Fruit fly (Drosophila melanogaster) whole organism, embryonic: ENCODE results near the gene CG44088.

Experiments used
- Blimp-1 ChIP-seq: fragments of 200-800 bp; sonication (Bioruptor generic); optimal IDR thresholded peaks from 3 replicates; lab custom pipeline; 2018; ENCODE audit warnings: missing biosample characterization, missing genetic modification characterization, mild to moderate bottlenecking, moderate library complexity, missing genetic modification reagents
- CG10431 ChIP-seq: fragments of 200-800 bp; sonication (Bioruptor generic); optimal IDR thresholded peaks from 3 replicates; lab custom pipeline; 2018; ENCODE audit warnings: missing biosample characterization, mild to moderate bottlenecking, missing genetic modification characterization
- CG11093 ChIP-seq: fragments of 200-800 bp; sonication (Bioruptor generic); IDR thresholded peaks from 3 replicates; pipeline ENCODE4 v1.3.6; 2022; ENCODE audit warnings: missing biosample characterization, missing genetic modification characterization
- CG12104 ChIP-seq: fragments of 200-800 bp; sonication (Bioruptor generic); optimal IDR thresholded peaks from 3 replicates; lab custom pipeline; 2016; ENCODE audit warnings: missing biosample characterization, missing genetic modification characterization
- CG13424 ChIP-seq: fragments of 200-800 bp; sonication (Bioruptor generic); optimal IDR thresholded peaks from 2 replicates; lab custom pipeline; 2019; ENCODE audit warnings: missing biosample characterization, mild to moderate bottlenecking, missing genetic modification characterization, moderate library complexity
- CG14014 ChIP-seq: fragments of 200-800 bp; sonication (Bioruptor generic); IDR thresholded peaks from 2 replicates; pipeline ENCODE4 v1.3.6; 2022; ENCODE audit warnings: missing biosample characterization, missing genetic modification characterization
- CG14441 ChIP-seq: fragments of 200-800 bp; sonication (Bioruptor generic); IDR thresholded peaks from 2 replicates; pipeline ENCODE4 v1.3.6; 2022; ENCODE audit warnings: missing biosample characterization, missing genetic modification characterization
- CG16815 ChIP-seq: fragments of 200-800 bp; sonication (Bioruptor generic); optimal IDR thresholded peaks from 3 replicates; lab custom pipeline; 2017; ENCODE audit warnings: missing biosample characterization, mild to moderate bottlenecking, missing genetic modification characterization
- CG1792 ChIP-seq: fragments of 200-800 bp; sonication (Bioruptor generic); optimal IDR thresholded peaks from 2 replicates; lab custom pipeline; 2016; ENCODE audit warnings: missing biosample characterization, missing genetic modification characterization
- CG43689 ChIP-seq: fragments of 200-800 bp; sonication (Bioruptor generic); IDR thresholded peaks from 2 replicates; pipeline ENCODE4 v1.3.6; 2022; ENCODE audit warnings: missing biosample characterization, missing genetic modification characterization
- CG5953 ChIP-seq: fragments of 200-800 bp; sonication (Bioruptor generic); IDR thresholded peaks from 2 replicates; pipeline ENCODE4 v1.3.6; 2022; ENCODE audit warnings: missing biosample characterization, missing genetic modification characterization
- CG6683 ChIP-seq: fragments of 200-800 bp; sonication (Bioruptor generic); optimal IDR thresholded peaks from 2 replicates; lab custom pipeline; 2017; ENCODE audit warnings: missing biosample characterization, mild to moderate bottlenecking, missing genetic modification characterization, missing genetic modification reagents
- CG7963 ChIP-seq: fragments of 200-800 bp; sonication (Bioruptor generic); IDR thresholded peaks from 3 replicates; pipeline ENCODE4 v1.3.6; 2022; ENCODE audit warnings: missing biosample characterization, missing genetic modification characterization; ENCODE audit not compliant: partially characterized antibody
- CG7987 ChIP-seq: fragments of 200-800 bp; sonication (Bioruptor generic); optimal IDR thresholded peaks from 2 replicates; lab custom pipeline; 2018; ENCODE audit warnings: missing biosample characterization, mild to moderate bottlenecking, missing genetic modification characterization, moderate library complexity
- CG8281 ChIP-seq: fragments of 200-800 bp; sonication (Bioruptor generic); optimal IDR thresholded peaks from 2 replicates; lab custom pipeline; 2018; ENCODE audit warnings: missing biosample characterization, mild to moderate bottlenecking, missing genetic modification characterization, moderate library complexity
- D ChIP-seq, 2 experiments: fragments of 200-800 bp in 1 of 2; fragments of >200 bp in 1 of 2; sonication (Bioruptor generic) in 1 of 2; optimal IDR thresholded peaks; 2 replicates in 1 of 2; 3 replicates in 1 of 2; lab custom pipeline; 2017; ENCODE audit warnings: mild to moderate bottlenecking in 1 of 2, missing biosample characterization in 1 of 2, missing genetic modification characterization in 1 of 2, missing genetic modification reagents in 1 of 2
- Ets65A ChIP-seq: fragments of 200-800 bp; sonication (Bioruptor generic); peaks from one replicate; lab custom pipeline; 2016; ENCODE audit warnings: missing biosample characterization, missing genetic modification characterization
- Gug ChIP-seq: fragments of 200-800 bp; sonication (Bioruptor generic); IDR thresholded peaks from 4 replicates; pipeline ENCODE4 v1.3.6; 2022; ENCODE audit warnings: missing biosample characterization, missing genetic modification characterization
- HLH4C ChIP-seq: fragments of 200-800 bp; sonication (Bioruptor generic); IDR thresholded peaks from 3 replicates; pipeline ENCODE4 v1.3.6; 2022; ENCODE audit warnings: missing biosample characterization, missing genetic modification characterization; ENCODE audit not compliant: partially characterized antibody
- Hr51 ChIP-seq, 2 experiments: fragments of 200-800 bp; sonication (Bioruptor generic); optimal IDR thresholded peaks; 2 replicates in 1 of 2; 3 replicates in 1 of 2; lab custom pipeline; 2016 to 2018; ENCODE audit warnings: missing biosample characterization in 2 of 2, missing genetic modification characterization in 2 of 2, mild to moderate bottlenecking in 1 of 2, moderate library complexity in 1 of 2
- Jarid2 ChIP-seq: fragments of 200-800 bp; sonication (Bioruptor generic); optimal IDR thresholded peaks from 3 replicates; lab custom pipeline; 2017; ENCODE audit warnings: mild to moderate bottlenecking, missing biosample characterization, missing genetic modification reagents, missing genetic modification characterization
- Mrtf ChIP-seq: fragments of 200-800 bp; sonication (Bioruptor generic); IDR thresholded peaks from 3 replicates; pipeline ENCODE4 v1.3.6; 2022; ENCODE audit warnings: missing biosample characterization, missing genetic modification characterization
- NFAT ChIP-seq: fragments of 200-800 bp; sonication (Bioruptor generic); IDR thresholded peaks from 2 replicates; pipeline ENCODE4 v1.3.6; 2022; ENCODE audit warnings: missing biosample characterization, missing genetic modification characterization
- NK7.1 ChIP-seq: fragments of 200-800 bp; sonication (Bioruptor generic); optimal IDR thresholded peaks from 3 replicates; lab custom pipeline; 2016; ENCODE audit warnings: missing biosample characterization, missing genetic modification characterization
- Nf-YA ChIP-seq: fragments of 200-800 bp; sonication (Bioruptor generic); IDR thresholded peaks from 2 replicates; pipeline ENCODE4 v1.3.6; 2022; ENCODE audit warnings: missing biosample characterization, missing genetic modification characterization
- Nf-YB ChIP-seq: fragments of 200-800 bp; sonication (Bioruptor generic); optimal IDR thresholded peaks from 3 replicates; lab custom pipeline; 2019; ENCODE audit warnings: missing biosample characterization, mild to moderate bottlenecking, missing genetic modification characterization, moderate library complexity
- Oli ChIP-seq: fragments of 200-800 bp; sonication (Bioruptor generic); optimal IDR thresholded peaks from 2 replicates; lab custom pipeline; 2018; ENCODE audit warnings: missing biosample characterization, mild to moderate bottlenecking, missing genetic modification characterization, moderate library complexity
- PHDP ChIP-seq: fragments of 200-800 bp; sonication (Bioruptor generic); optimal IDR thresholded peaks from 3 replicates; lab custom pipeline; 2018; ENCODE audit warnings: missing biosample characterization, mild to moderate bottlenecking, missing genetic modification characterization, moderate library complexity
- Pdp1 ChIP-seq, 2 experiments: fragments of 200-800 bp; sonication (Bioruptor generic); optimal IDR thresholded peaks; 3 replicates each; lab custom pipeline; 2016; ENCODE audit warnings: missing biosample characterization in 2 of 2, missing genetic modification characterization in 2 of 2, mild to moderate bottlenecking in 1 of 2, moderate library complexity in 1 of 2
- az2 ChIP-seq: fragments of 200-800 bp; sonication (Bioruptor generic); optimal IDR thresholded peaks from 3 replicates; lab custom pipeline; 2016; ENCODE audit warnings: missing biosample characterization, missing genetic modification characterization
- bcd ChIP-seq: fragments of 200-800 bp; sonication (Bioruptor generic); optimal IDR thresholded peaks from 2 replicates; lab custom pipeline; 2017; ENCODE audit warnings: missing biosample characterization, mild to moderate bottlenecking, missing genetic modification characterization
- corto ChIP-seq: fragments of 200-800 bp; sonication (Bioruptor generic); optimal IDR thresholded peaks from 2 replicates; lab custom pipeline; 2016; ENCODE audit warnings: missing biosample characterization, mild to moderate bottlenecking, missing genetic modification characterization, moderate library complexity
- crp ChIP-seq, 2 experiments: fragments of 200-800 bp; sonication (Bioruptor generic); optimal IDR thresholded peaks; 2 replicates in 1 of 2; 3 replicates in 1 of 2; lab custom pipeline; 2017; ENCODE audit warnings: missing biosample characterization in 2 of 2, missing genetic modification characterization in 2 of 2, mild to moderate bottlenecking in 1 of 2, moderate library complexity in 1 of 2
- ems ChIP-seq: fragments of 200-800 bp; sonication (Bioruptor generic); optimal IDR thresholded peaks from 3 replicates; lab custom pipeline; 2016; ENCODE audit warnings: missing biosample characterization, missing genetic modification characterization
- grau ChIP-seq: fragments of 200-800 bp; optimal IDR thresholded peaks from 3 replicates; lab custom pipeline; 2019; ENCODE audit warnings: missing biosample characterization, mild to moderate bottlenecking, missing genetic modification characterization, moderate library complexity
- gsb-n ChIP-seq: fragments of 200-800 bp; sonication (Bioruptor generic); optimal IDR thresholded peaks from 3 replicates; lab custom pipeline; 2018; ENCODE audit warnings: missing biosample characterization, mild to moderate bottlenecking, missing genetic modification characterization
- hkb ChIP-seq, 2 experiments: fragments of 200-800 bp in 1 of 2; fragments of >200 bp in 1 of 2; sonication (Bioruptor generic) in 1 of 2; IDR thresholded peaks in 1 of 2; optimal IDR thresholded peaks in 1 of 2; 2 replicates each; pipeline versions ENCODE4 v1.3.6 to Lab custom; 2017 to 2022; ENCODE audit warnings: missing biosample characterization in 1 of 2, missing genetic modification characterization in 1 of 2
- kah ChIP-seq: fragments of 200-800 bp; sonication (Bioruptor generic); optimal IDR thresholded peaks from 2 replicates; lab custom pipeline; 2018; ENCODE audit warnings: missing biosample characterization, mild to moderate bottlenecking, missing genetic modification characterization
- mam ChIP-seq: fragments of 200-800 bp; sonication (Bioruptor generic); optimal IDR thresholded peaks from 3 replicates; lab custom pipeline; 2016; ENCODE audit warnings: missing biosample characterization, missing genetic modification characterization
- nau ChIP-seq: fragments of 200-800 bp; sonication (Bioruptor generic); optimal IDR thresholded peaks from 3 replicates; lab custom pipeline; 2017; ENCODE audit warnings: missing biosample characterization, mild to moderate bottlenecking, missing genetic modification characterization, missing genetic modification reagents
- otp ChIP-seq: fragments of 200-800 bp; sonication (Bioruptor generic); IDR thresholded peaks from 3 replicates; pipeline ENCODE4, ENCODE4 v1.3.6; 2022; ENCODE audit warnings: missing biosample characterization, missing genetic modification characterization
- psq ChIP-seq: fragments of 200-800 bp; sonication (Bioruptor generic); optimal IDR thresholded peaks from 2 replicates; lab custom pipeline; 2017; ENCODE audit warnings: missing biosample characterization, missing genetic modification characterization
- pzg ChIP-seq: fragments of 200-800 bp; sonication (Bioruptor generic); optimal IDR thresholded peaks from 3 replicates; lab custom pipeline; 2018; ENCODE audit warnings: missing biosample characterization, mild to moderate bottlenecking, missing genetic modification characterization, moderate library complexity
- repo ChIP-seq: fragments of 200-800 bp; sonication (Bioruptor generic); optimal IDR thresholded peaks from 2 replicates; lab custom pipeline; 2016; ENCODE audit warnings: missing biosample characterization, missing genetic modification characterization
- sd ChIP-seq: fragments of 200-800 bp; sonication (Bioruptor generic); optimal IDR thresholded peaks from 3 replicates; lab custom pipeline; 2018; ENCODE audit warnings: missing biosample characterization, mild to moderate bottlenecking, missing genetic modification characterization, moderate library complexity
- sug ChIP-seq: fragments of 200-800 bp; optimal IDR thresholded peaks from 2 replicates; lab custom pipeline; 2019; ENCODE audit warnings: missing biosample characterization, mild to moderate bottlenecking, missing genetic modification characterization, moderate library complexity

The CG44088 gene

dm6 chr3R:4804828-4805707 lies 30.2 kb upstream of the CG44088 start (continued):
- TF ChIP-seq D (optimal IDR thresholded peaks at IDR 0.05; lab: Kevin White, UChicago) (no peak), D (GFP tag; optimal IDR thresholded peaks at IDR 0.05; lab: Kevin White, UChicago) (peak; percentile 55), CG1792 (no peak), CG14441 (peak; percentile 61; the same call in 1 of the 2 replicates), Oli (tag; lab: Kevin White, UChicago) (peak; percentile 70), NFAT (GFP tag; lab: Robert Waterston, UW) (no peak), PHDP (tag; lab: Kevin White, UChicago) (peak; percentile 78), bcd (GFP tag; lab: Kevin White, UChicago) (peak; percentile 46), mam (GFP tag; lab: Kevin White, UChicago) (no peak), psq (GFP tag; lab: Kevin White, UChicago) (no peak), Mrtf (GFP tag; lab: Robert Waterston, UW) (peak; percentile 33; the same call in 1 of the 3 replicates), Jarid2 (GFP tag; lab: Kevin White, UChicago) (peak; percentile 39), CG5953 (GFP tag; lab: Robert Waterston, UW) (peak; percentile 18; the same call in 1 of the 2 replicates), Ets65A (GFP tag; lab: Kevin White, UChicago) (peak; percentile 81), sd (peak; percentile 2), otp (GFP tag; lab: Robert Waterston, UW) (peak; percentile 34; the same call in 1 of the 3 replicates), Blimp-1 (peak; percentile 77), CG7963 (GFP tag; lab: Robert Waterston, UW) (no peak), nau (no peak), corto (GFP tag; lab: Kevin White, UChicago) (no peak), CG13424 (tag; lab: Kevin White, UChicago) (peak; percentile 87), CG12104 (GFP tag; lab: Kevin White, UChicago) (peak; percentile 58), CG43689 (0 out of 2 replicates have a peak, but pooled peaks have one; percentile 44), az2 (GFP tag; lab: Kevin White, UChicago) (peak; percentile 37), hkb (optimal IDR thresholded peaks at IDR 0.05; lab: Kevin White, UChicago) (no peak), hkb (GFP tag; IDR thresholded peaks at IDR 0.05; lab: Robert Waterston, UW) (peak; percentile 65), CG8281 (tag; lab: Kevin White, UChicago) (peak; percentile 11), crp (GFP tag; optimal IDR thresholded peaks at IDR 0.05; lab: Kevin White, UChicago) (peak in 1 of 2 experiments; percentile 58), kah (GFP tag; lab: Kevin White, UChicago) (peak; percentile 60), HLH4C (GFP tag; lab: Robert Waterston, UW) (no peak), Nf-YB (GFP tag; lab: Kevin White, UChicago) (peak; percentile 56), sug (no peak), Pdp1 (GFP tag; optimal IDR thresholded peaks at IDR 0.05; lab: Kevin White, UChicago) (peak; percentile 1 to 92), pzg (GFP tag; lab: Kevin White, UChicago) (no peak), CG6683 (no peak), ems (GFP tag; lab: Kevin White, UChicago) (no peak), CG7987 (GFP tag; lab: Kevin White, UChicago) (peak; percentile 28), Gug (GFP tag; lab: Robert Waterston, UW) (no peak; the same call in 3 of the 4 replicates), NK7.1 (GFP tag; lab: Kevin White, UChicago) (no peak), grau (tag; lab: Kevin White, UChicago) (peak; percentile 81), CG10431 (GFP tag; lab: Kevin White, UChicago) (peak; percentile 43), Nf-YA (GFP tag; lab: Robert Waterston, UW) (peak; percentile 45; the same call in 1 of the 2 replicates), repo (no peak), gsb-n (tag; lab: Kevin White, UChicago) (peak; percentile 76), Hr51 (GFP tag; optimal IDR thresholded peaks at IDR 0.05; lab: Kevin White, UChicago) (peak; percentile 1 to 88), CG14014 (peak; percentile 55), CG11093 (GFP tag; lab: Robert Waterston, UW) (peak; percentile 40; the same call in 1 of the 3 replicates), CG16815 (GFP tag; lab: Kevin White, UChicago) (peak; percentile 43)
